Worm (Caenorhabditis elegans): ENCODE data around the gene T08G3.13.

DNA sequence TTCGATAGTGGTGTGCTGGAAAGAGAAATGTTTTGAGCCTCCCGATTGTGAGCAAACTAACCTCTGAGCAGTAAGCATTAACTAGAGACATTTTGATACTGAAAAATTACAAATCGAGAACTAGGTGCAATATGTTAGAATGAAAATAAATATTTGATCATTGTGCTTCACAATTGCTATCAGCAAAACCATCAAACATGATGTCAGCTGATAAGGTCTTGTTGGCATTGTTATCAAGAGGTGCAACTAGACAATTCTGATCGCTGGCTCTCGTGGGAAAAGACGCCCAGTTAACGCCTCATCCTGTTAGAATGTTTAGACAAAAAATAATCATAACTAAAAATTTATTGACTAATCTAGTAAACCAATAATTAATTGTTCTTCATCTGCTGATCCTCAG lies 46.5 kb downstream of the T08G3.13 start, which contains the start of gene comt-2:
- TF ChIP-seq nhr-129 (tag; optimal IDR thresholded peaks at IDR 0.05) (no peak), ceh-82 (tag; optimal IDR thresholded peaks at IDR 0.05) (no peak)
